Fruit fly (Drosophila melanogaster): Measurements from ENCODE around the gene ImpL2.

Gene ImpL2

DNA sequence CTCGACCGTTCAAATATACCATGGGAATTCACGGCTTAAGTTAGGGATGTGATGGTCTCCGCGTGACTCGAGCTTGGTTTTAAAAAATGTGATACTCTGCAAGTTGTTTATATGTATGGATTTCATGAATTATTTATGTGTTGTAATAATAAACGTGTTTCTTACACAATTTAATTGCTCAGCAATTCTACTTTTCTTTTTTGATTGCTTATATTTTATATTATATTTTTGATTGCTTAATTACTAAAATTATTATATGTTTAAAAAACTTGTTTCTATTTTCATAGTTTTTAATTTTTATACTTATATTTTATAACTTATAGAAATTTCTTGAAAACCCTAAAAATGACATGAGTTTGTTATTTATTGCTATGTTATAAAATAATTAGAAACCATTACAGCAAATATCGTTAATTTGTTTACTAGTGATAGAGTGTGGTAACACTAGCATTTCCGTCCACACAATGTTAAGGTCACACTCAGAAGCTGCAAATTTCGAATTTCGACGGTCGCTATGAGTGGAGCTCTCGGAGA, 18.4 kb upstream of the ImpL2 start, which contains the start of the genes ago and CG1265:
TSS of gene ago (minus strand) at position 6 of the 534 bp plus-strand sequence.
TSS of gene CG1265 (plus strand) at position 476 of the 534 bp plus-strand sequence.
- no peak for TF ChIP-seq CG8478 (optimal IDR thresholded peaks at IDR 0.05)
- TF ChIP-seq CTCF (optimal IDR thresholded peaks at IDR 0.05), result no peak

DNA sequence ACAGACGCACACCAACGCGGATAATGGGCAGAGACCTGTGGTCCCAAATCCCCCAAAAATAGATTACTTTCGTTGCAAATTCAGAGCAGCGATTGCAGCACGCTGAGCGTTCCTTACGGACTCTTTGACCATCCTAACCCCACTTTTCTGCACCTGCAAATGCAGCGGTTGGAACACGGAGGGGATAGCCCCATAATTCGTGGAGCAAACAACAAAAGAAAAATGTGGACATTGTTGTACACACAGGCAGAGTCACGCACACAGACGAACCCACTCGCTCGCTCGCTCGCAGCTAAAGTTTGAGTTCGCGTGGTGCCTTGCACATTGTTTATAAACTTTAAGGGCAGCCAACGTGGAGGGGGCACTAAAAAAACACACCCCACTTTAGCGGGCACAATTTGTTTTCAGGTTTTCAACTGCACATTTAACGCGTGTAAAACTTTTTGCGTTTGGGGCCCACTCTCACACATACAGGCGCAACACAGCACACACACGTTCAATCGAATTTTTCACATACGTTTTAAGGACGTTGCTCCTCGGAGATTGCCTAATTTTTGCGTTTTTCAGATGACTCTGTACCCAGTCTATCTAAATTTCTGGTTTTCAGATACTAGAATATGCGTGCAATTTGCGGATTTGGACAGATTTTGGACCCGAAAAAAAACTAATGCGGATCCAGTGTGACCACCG, 17.8 kb upstream of the ImpL2 start:
- TF ChIP-seq CG8478 (optimal IDR thresholded peaks at IDR 0.05), result no peak
- no peak for TF ChIP-seq CTCF (optimal IDR thresholded peaks at IDR 0.05)

DNA sequence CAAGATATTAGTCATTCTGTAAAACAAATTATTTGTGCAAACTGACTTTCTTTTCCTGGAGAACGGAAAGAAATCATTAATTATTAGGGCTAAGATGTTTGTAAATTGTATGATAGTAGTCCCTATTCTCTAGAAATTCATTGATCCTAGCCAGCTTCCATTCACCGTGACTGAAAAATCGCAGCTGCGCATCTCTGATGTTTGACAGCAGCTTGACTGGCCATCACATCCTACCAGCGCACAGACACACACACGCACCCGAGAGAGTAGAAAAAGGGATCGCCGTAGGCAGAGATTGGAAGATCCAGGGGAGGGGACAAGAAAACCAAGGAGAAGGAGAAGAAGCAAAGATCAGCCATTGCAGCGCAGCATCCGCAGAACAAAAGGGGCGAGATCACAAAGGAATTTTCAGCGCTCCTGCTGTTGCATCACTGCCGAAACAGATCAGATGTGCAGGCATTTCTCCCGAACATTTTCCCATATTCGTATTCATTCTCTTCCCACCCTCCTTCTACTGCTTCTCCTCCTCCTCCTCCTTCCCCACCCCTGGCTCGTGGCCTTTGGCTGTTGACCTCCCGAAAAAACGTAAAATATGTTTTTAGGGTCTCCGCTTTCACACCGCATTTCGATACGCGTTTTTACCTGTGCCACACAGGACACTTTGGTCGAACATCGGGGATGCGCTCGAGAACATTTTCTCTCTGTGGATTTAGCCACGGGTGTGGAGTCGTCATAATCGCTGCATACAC, 17.1 kb upstream of the ImpL2 start:
- TF ChIP-seq CTCF (optimal IDR thresholded peaks at IDR 0.05) (no peak), CG8478 (optimal IDR thresholded peaks at IDR 0.05) (no peak)

DNA sequence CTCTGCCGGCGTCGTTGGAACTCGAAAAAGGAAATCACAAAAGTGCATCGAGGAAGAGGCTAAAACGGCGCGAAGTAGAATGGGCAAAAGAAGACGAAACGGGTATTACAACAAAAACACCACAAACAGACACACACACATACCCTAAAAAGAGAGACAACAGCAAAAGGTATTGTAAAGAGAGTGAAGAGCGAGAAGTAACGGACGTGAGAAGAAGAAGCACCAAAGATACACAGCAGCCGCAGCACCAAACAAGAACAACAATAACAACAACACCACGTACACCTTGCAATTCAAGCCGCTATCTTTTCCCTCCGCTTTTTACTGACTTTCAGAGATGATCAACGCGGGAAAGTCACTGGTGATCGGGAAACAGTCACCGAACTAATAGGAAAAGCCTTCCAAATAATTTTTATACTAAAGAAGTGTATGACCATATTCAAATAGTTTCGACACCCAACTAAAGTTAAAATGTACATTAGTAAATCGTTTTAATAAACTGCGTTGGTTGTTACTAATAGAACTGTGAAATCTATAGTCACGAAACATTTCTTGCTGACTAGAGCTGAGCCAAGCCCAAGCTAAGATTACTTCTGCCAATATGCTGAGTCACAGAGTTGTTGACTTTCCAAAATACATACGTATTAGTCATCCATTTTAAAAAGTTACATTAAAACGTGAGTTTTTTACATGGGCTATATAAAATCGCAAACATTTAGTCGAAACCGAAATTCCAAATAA, 16.3 kb upstream of the ImpL2 start:
- TF ChIP-seq CG8478 (optimal IDR thresholded peaks at IDR 0.05) (no peak), CTCF (optimal IDR thresholded peaks at IDR 0.05) (no peak)

DNA sequence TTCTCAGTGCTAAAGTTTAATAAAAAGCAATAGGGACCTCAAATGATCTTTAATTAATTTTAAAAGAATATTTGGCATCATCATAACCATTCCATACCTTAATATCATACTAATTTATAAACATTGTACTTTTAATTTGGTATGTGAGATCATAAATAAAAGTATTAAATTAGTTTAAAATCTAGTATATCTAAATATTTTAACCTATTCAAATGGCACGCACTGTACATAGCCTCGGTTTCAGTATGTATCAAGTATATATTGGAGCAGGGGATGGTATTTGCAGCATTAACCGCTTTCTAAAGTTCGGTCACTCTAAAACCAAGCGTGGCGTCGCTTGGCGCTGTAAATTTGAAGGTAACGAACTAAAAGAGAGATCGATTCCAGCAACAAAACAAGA, 6.5 kb upstream of the ImpL2 start, which contains the start of gene pav:
TSS of gene pav (plus strand) at position 307 of the 400 bp plus-strand sequence.
- TF ChIP-seq CG8478 (optimal IDR thresholded peaks at IDR 0.05), result no peak
- TF ChIP-seq CTCF (optimal IDR thresholded peaks at IDR 0.05), result no peak

DNA sequence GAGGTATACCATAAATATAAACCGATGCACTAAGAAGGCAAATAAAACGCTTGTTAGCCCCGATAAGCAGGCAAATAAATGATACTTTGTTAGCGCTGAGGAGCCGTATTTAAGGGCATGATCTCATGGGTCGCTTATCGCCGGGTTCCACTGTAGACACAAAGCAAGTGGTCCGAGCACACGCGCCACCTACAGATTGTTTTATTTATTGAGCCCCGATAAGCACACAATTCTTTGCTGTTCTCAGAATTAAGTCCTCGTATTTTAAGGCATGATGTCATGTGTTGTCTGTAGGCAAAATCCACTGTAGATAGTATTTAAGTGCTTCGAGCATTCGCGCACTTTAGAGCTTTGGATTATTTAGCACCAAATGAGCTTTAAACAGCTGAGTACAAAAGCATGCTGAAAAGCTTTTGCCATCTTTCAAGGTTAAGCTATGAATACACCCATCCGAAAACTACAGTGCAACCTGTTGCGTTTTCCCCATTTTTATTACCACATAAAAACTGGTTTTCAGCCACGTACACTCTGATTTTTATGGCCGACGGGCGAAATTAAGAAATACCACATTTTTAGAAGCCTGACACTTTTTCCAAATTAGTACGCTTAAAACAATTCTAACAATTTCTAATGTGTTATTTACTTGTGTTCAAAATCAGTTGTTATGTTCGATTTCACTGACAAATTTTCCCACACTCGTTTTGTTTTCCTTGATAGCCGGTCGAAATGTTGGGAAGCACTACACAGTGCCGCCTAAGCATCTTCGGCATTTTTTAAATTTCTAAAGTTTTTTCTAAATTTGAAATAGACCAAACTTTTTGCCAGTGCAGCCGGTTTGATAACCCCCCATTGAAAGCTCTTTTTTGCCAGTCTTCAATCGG, 3.7 kb upstream of the ImpL2 start, which contains the start of gene Sqor:
TSS of gene Sqor (plus strand) at position 732 of the 881 bp plus-strand sequence.
- TF ChIP-seq CG8478 (optimal IDR thresholded peaks at IDR 0.05) (no peak), CTCF (optimal IDR thresholded peaks at IDR 0.05) (peak; percentile 89 to 94)

DNA sequence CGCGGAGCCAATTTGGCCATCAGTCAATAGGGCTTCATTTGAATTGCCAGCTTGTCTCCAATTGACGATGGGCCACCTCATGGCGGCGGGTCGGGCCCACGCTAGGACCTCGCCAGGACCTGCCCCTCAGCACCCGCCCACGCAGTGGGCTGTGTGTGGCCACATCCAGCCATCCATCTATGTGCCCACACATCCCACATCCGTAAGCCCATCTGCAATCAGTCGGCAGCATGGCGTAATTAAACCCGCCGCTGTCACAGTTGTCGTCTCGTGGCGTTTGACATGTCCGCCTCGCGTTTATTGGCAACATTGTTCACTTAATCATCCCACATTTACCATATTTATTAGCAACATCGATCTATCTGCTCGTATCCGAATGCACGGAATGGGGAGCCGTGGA, 2.2 kb upstream of the ImpL2 start:
- no peak for TF ChIP-seq CG8478 (optimal IDR thresholded peaks at IDR 0.05)
- no peak for TF ChIP-seq CTCF (optimal IDR thresholded peaks at IDR 0.05)

DNA sequence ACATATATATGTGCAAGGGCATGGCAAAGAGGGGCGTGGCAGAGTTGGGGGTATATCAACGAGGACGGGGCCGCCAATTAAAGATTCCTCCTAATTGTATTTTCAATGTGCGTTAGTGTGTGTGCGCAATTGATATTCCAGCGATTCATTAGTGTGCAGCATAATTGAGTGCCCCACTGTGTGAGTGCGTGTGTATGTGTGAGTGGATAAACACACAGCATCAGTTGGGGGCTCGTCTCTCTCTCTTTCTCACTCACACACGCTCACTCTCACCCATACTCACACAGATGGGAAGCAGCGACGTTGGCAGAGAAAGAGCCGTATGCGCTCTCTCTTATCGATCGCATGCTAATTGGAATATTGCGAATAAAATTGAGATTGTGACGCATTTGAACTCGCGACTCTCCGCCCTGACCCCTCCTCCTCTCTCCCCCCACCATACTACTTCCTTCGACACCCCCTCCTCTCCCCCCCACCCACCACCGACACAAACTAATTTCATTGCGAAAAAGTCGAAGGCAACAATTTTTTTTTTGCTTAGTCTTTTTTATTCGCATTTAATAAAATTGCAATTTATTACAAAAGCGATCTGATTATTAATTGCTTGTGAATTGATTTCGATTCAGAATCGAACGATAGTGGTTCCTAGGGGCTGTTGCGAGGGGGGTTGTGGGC, 2.2 kb downstream of the ImpL2 start:
- TF ChIP-seq CTCF (optimal IDR thresholded peaks at IDR 0.05) (no peak), CG8478 (optimal IDR thresholded peaks at IDR 0.05) (peak; percentile 76)

DNA sequence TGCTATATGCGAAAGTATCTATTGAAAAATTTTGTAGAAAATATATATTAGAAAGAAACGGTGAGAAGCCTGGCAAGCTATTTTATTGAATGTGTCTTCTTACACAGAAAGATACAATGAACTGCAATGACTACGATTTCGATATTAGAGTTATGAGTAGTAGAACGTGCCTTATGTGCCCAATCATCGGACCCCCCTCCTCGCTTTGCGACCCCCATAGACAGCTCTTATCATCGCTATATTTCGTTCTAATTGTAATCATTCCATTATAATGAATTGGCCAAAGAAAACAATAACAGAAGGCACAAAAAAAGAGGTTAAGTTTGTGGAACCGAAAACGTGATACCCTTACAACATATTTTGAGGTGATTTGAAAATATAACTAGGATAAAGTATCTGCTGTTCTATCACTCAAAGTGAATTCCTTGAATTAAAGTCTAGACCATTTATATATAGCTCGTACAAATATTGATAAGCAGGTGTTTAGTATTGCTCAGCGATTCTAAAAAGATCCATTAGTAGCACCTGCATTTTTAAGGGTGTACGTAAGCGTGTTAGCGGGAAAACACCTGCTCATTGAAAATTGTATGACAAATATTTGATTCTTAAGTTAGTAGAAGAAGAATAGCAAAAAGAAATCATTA, 3.1 kb downstream of the ImpL2 start:
- TF ChIP-seq CTCF (optimal IDR thresholded peaks at IDR 0.05), result no peak
- no peak for TF ChIP-seq CG8478 (optimal IDR thresholded peaks at IDR 0.05)

DNA sequence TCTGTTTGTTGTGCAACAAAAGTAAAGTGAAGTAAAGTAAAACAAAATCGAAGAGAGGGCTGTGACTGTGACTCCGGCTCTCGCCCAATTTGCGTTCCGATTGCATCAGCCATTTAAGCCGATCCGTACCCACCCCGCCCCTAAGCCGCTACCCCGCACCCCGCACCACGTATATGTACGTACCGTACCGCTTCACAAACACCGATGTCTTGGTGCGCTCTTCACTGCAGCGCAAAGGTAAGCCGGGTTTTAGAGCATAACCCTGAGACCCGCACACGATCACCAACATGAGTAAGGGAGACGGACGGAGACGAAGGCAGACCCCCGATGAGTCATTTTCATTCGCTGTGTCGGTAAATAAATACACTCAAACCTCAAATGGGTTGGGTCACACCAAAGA, 3.7 kb downstream of the ImpL2 start:
- TF ChIP-seq CG8478 (optimal IDR thresholded peaks at IDR 0.05), result no peak
- no peak for TF ChIP-seq CTCF (optimal IDR thresholded peaks at IDR 0.05)

DNA sequence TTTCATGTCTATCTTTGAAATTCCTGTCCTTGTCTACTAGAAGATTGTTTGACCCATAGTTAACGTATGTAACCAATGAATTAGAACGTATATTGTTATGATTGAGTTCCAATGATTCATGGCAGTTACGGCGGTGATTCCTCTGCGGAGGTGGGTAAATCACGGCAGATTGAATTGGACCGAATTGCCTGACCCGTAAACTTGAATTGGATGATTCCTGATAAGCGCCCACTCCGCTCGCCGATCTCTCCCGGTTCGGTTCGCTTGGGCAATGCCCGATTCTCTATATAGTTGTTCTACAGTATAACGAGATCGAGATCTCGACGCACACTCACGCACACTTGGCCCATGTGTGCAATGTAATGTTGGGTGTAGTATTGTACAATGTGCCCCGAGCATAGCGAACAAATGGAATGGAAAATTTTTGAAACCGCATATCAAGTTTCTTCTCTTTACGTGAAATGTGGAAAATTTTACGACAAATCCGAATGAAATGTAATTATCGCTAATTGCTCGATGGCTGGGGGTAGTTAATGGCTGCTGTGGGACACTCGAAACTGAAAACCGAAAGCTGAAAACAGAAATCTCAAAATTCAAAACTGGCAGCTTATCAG, 4.4 kb downstream of the ImpL2 start:
- no peak for TF ChIP-seq CG8478 (optimal IDR thresholded peaks at IDR 0.05)
- TF ChIP-seq CTCF (optimal IDR thresholded peaks at IDR 0.05), result no peak

DNA sequence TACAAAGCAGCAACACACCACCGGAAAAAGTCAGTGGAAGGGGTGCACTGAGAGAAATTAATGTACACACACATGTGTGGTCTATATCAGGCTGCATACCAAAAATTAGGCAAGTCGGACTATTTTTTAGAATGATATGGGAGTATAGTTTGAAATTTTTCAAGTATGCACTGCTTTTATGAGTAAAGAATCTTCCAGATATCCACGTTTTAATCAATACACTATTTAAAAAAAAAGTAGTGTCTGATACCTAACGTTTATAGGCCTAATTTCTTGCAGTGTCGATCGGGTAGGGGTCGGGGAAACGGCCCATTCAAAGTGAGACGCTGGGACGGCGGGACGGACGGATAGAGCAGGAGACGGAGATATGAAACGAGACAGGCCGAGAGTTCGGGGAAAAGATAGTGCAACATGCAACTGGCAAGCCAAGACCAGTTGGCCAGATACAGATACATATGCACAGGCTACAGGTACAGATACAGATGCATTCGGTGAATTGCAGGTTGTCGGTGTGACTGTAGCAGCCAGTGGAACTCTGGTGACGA, 5.5 kb downstream of the ImpL2 start:
- TF ChIP-seq CTCF (optimal IDR thresholded peaks at IDR 0.05), result no peak
- no peak for TF ChIP-seq CG8478 (optimal IDR thresholded peaks at IDR 0.05)
